Worm (Caenorhabditis elegans) whole organism, early embryonic: ENCODE results near the gene fbxb-19.

ENCODE experiments used
- aly-1 ChIP-seq: sonication (generic microtip); optimal IDR thresholded peaks from 2 replicates; lab custom pipeline; 2016; ENCODE audit warnings: missing genetic modification characterization, missing compliant biosample characterization
- ama-1 ChIP-seq: fragments of 150-350 bp; optimal IDR thresholded peaks from 2 replicates; lab custom pipeline; 2014
- ceh-13 ChIP-seq: fragments of 200-800 bp; sonication (Bioruptor generic); optimal IDR thresholded peaks from 2 replicates; lab custom pipeline; 2018; ENCODE audit warnings: mild to moderate bottlenecking, missing genetic modification characterization, missing compliant biosample characterization
- ceh-36 ChIP-seq: sonication (generic microtip); optimal IDR thresholded peaks from 2 replicates; lab custom pipeline; 2016; ENCODE audit warnings: missing genetic modification characterization, inconsistent platforms, missing compliant biosample characterization
- ets-7 ChIP-seq: sonication (generic microtip); optimal IDR thresholded peaks from 2 replicates; lab custom pipeline; 2016; ENCODE audit warnings: missing genotype, missing genetic modification characterization, missing compliant biosample characterization
- hmg-4 ChIP-seq: fragments of 200-800 bp; sonication (Bioruptor generic); optimal IDR thresholded peaks from 2 replicates; lab custom pipeline; 2018; ENCODE audit warnings: mild to moderate bottlenecking, missing genetic modification characterization, missing compliant biosample characterization
- sea-1 ChIP-seq: fragments of 200-800 bp; sonication (Bioruptor generic); conservative IDR thresholded peaks from 2 replicates; pipeline ENCODE4 v1.3.6; 2022; ENCODE audit warnings: missing genetic modification characterization, missing compliant biosample characterization
- tbx-11 ChIP-seq: fragments of 200-800 bp; sonication (Bioruptor generic); IDR thresholded peaks from 2 replicates; pipeline ENCODE4 v1.3.6; 2022; ENCODE audit warnings: missing genetic modification characterization, missing compliant biosample characterization
- tbx-37 ChIP-seq: fragments of 200-800 bp; sonication (Bioruptor generic); conservative IDR thresholded peaks from 2 replicates; pipeline ENCODE4 v1.3.6; 2022; ENCODE audit warnings: missing genetic modification reagents, missing genetic modification characterization, missing compliant biosample characterization

DNA sequence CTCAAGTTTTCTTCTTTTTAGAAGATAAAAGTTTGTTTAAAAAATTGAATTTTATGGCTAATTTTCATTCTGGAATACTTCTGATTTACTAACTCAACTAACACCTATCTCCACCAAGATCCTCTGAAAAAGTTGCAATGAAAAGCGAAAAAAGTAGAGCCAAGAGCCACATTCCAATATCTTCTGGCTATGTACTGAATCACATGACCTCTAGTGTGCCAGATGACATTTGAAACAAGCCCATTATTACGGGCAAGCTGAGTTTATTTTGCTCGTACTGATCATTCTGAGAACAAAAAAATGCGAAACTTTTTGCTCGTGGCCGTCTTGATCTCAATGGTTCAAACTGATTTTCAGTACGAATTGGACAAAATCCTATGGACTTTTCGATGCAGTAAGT is 9.9 kb downstream of the fbxb-19 start, which contains the start of gene irld-36:
- TF ChIP-seq ama-1 (lab: Kevin White, UChicago) (no peak), hmg-4 (GFP tag; lab: Kevin White, UChicago) (no peak), aly-1 (tag; lab: Kevin White, UChicago) (no peak), ceh-13 (GFP tag; lab: Kevin White, UChicago) (no peak), sea-1 (GFP tag; lab: Robert Waterston, UW) (no peak), tbx-37 (GFP tag; lab: Robert Waterston, UW) (no peak), tbx-11 (no peak), ets-7 (tag; lab: Kevin White, UChicago) (no peak), ceh-36 (tag; lab: Kevin White, UChicago) (no peak)
